Fruit fly (Drosophila melanogaster): Measurements from ENCODE around the gene ais.

The ais gene

dm6 chr3L:17806357-17807025, 2.0 kb upstream of the ais start, which contains the start of gene CG32187:
CG32187 (minus strand) TSS chr3L:17806365.
- no peak for TF ChIP-seq CG12768 (GFP tag; optimal IDR thresholded peaks at IDR 0.05)
- TF ChIP-seq ovo (GFP tag; optimal IDR thresholded peaks at IDR 0.05), result no peak
- TF ChIP-seq tj (GFP tag; optimal IDR thresholded peaks at IDR 0.05), result no peak
- no peak for TF ChIP-seq pad (GFP tag; optimal IDR thresholded peaks at IDR 0.05)
- TF ChIP-seq CG33017 (tag; optimal IDR thresholded peaks at IDR 0.05), result no peak
- no peak for TF ChIP-seq CG7045 (GFP tag; optimal IDR thresholded peaks at IDR 0.05)
- no peak for TF ChIP-seq kay (GFP tag; ENCODE audit: borderline replicate concordance)
- TF ChIP-seq CG7101 (tag; optimal IDR thresholded peaks at IDR 0.05), result no peak
- no peak for TF ChIP-seq toe (GFP tag; optimal IDR thresholded peaks at IDR 0.05)

- TF ChIP-seq CG11617 (GFP tag; optimal IDR thresholded peaks at IDR 0.05), result no peak
- no peak for TF ChIP-seq kay (GFP tag; ENCODE audit: borderline replicate concordance)
- no peak for TF ChIP-seq CG33017 (tag; optimal IDR thresholded peaks at IDR 0.05)
- TF ChIP-seq ovo (GFP tag; optimal IDR thresholded peaks at IDR 0.05), result peak; percentile 50
- TF ChIP-seq Hr96 (GFP tag; optimal IDR thresholded peaks at IDR 0.05), result peak; percentile 64
- TF ChIP-seq Clk (GFP tag; optimal IDR thresholded peaks at IDR 0.05), result no peak
- peak; percentile 18 for TF ChIP-seq Mnt (GFP tag; optimal IDR thresholded peaks at IDR 0.05)
- peak; percentile 67 for TF ChIP-seq Crg-1 (GFP tag; optimal IDR thresholded peaks at IDR 0.05)
- peak; percentile 70 for TF ChIP-seq CG1620 (GFP tag; optimal IDR thresholded peaks at IDR 0.05)
- TF ChIP-seq CG5204 (GFP tag; optimal IDR thresholded peaks at IDR 0.05), result peak; percentile 42
- TF ChIP-seq bab1 (GFP tag; optimal IDR thresholded peaks at IDR 0.05), result peak; percentile 78
- TF ChIP-seq CG7045 (GFP tag; optimal IDR thresholded peaks at IDR 0.05), result no peak
- TF ChIP-seq cnc (optimal IDR thresholded peaks at IDR 0.05), result no peak
- TF ChIP-seq CG7101 (tag; optimal IDR thresholded peaks at IDR 0.05), result peak; percentile 41
- peak; percentile 50 for TF ChIP-seq pad (GFP tag; optimal IDR thresholded peaks at IDR 0.05)
- TF ChIP-seq toe (GFP tag; optimal IDR thresholded peaks at IDR 0.05), result peak; percentile 40
- peak; percentile 45 for TF ChIP-seq CG14711 (tag; optimal IDR thresholded peaks at IDR 0.05)
These were observed 2.4 kb downstream of the ais start, which contains the start of gene NUCB1 for dm6 chr3L:17802107-17802506. NUCB1 (minus strand) TSS chr3L:17802279.

- TF ChIP-seq Hr96 (GFP tag; optimal IDR thresholded peaks at IDR 0.05) (no peak), CG7045 (GFP tag; optimal IDR thresholded peaks at IDR 0.05) (no peak)
These were observed 7.0 kb downstream of the ais start, which contains the start of gene CG42816 for dm6 chr3L:17797494-17797893. CG42816 (minus strand) TSS chr3L:17797594.

- no peak for TF ChIP-seq Hr96 (GFP tag; optimal IDR thresholded peaks at IDR 0.05)
- no peak for TF ChIP-seq ovo (GFP tag; optimal IDR thresholded peaks at IDR 0.05)
- no peak for TF ChIP-seq tj (GFP tag; optimal IDR thresholded peaks at IDR 0.05)
- no peak for TF ChIP-seq CG5204 (GFP tag; optimal IDR thresholded peaks at IDR 0.05)
- TF ChIP-seq kay (GFP tag; ENCODE audit: borderline replicate concordance), result no peak
- no peak for TF ChIP-seq CG1620 (GFP tag; optimal IDR thresholded peaks at IDR 0.05)
- TF ChIP-seq CG7101 (tag; optimal IDR thresholded peaks at IDR 0.05), result no peak
- no peak for TF ChIP-seq CG7045 (GFP tag; optimal IDR thresholded peaks at IDR 0.05)
These were observed 13.0 kb downstream of the ais start for dm6 chr3L:17791495-17791894.

- TF ChIP-seq CG33017 (tag; optimal IDR thresholded peaks at IDR 0.05) (no peak), Hr96 (GFP tag; optimal IDR thresholded peaks at IDR 0.05) (no peak), CG1620 (GFP tag; optimal IDR thresholded peaks at IDR 0.05) (no peak), bab1 (GFP tag; optimal IDR thresholded peaks at IDR 0.05) (no peak), toe (GFP tag; optimal IDR thresholded peaks at IDR 0.05) (no peak), kay (GFP tag; ENCODE audit: borderline replicate concordance) (no peak), CG5204 (GFP tag; optimal IDR thresholded peaks at IDR 0.05) (no peak), Crg-1 (GFP tag; optimal IDR thresholded peaks at IDR 0.05) (no peak), Mnt (GFP tag; optimal IDR thresholded peaks at IDR 0.05) (no peak), Clk (GFP tag; optimal IDR thresholded peaks at IDR 0.05) (no peak), cnc (optimal IDR thresholded peaks at IDR 0.05) (no peak), ovo (GFP tag; optimal IDR thresholded peaks at IDR 0.05) (no peak), CG7101 (tag; optimal IDR thresholded peaks at IDR 0.05) (no peak), cic (GFP tag; optimal IDR thresholded peaks at IDR 0.05) (no peak), tj (GFP tag; optimal IDR thresholded peaks at IDR 0.05) (no peak)
These were observed 13.2 kb downstream of the ais start, which contains the start of gene CG42815 for dm6 chr3L:17791467-17791494. CG42815 (minus strand) TSS chr3L:17791486.

dm6 chr3L:17791067-17791466, 13.4 kb downstream of the ais start:
- no peak for TF ChIP-seq tj (GFP tag; optimal IDR thresholded peaks at IDR 0.05)
- no peak for TF ChIP-seq CG14711 (tag; optimal IDR thresholded peaks at IDR 0.05)
- TF ChIP-seq CG1620 (GFP tag; optimal IDR thresholded peaks at IDR 0.05), result no peak
- no peak for TF ChIP-seq CG33017 (tag; optimal IDR thresholded peaks at IDR 0.05)
- no peak for TF ChIP-seq CG12768 (GFP tag; optimal IDR thresholded peaks at IDR 0.05)
- no peak for TF ChIP-seq cnc (optimal IDR thresholded peaks at IDR 0.05)
- no peak for TF ChIP-seq bab1 (GFP tag; optimal IDR thresholded peaks at IDR 0.05)
- no peak for TF ChIP-seq CG7101 (tag; optimal IDR thresholded peaks at IDR 0.05)
- no peak for TF ChIP-seq CG5204 (GFP tag; optimal IDR thresholded peaks at IDR 0.05)
- no peak for TF ChIP-seq cic (GFP tag; optimal IDR thresholded peaks at IDR 0.05)
- TF ChIP-seq kay (GFP tag; ENCODE audit: borderline replicate concordance), result no peak
- no peak for TF ChIP-seq ovo (GFP tag; optimal IDR thresholded peaks at IDR 0.05)
- TF ChIP-seq toe (GFP tag; optimal IDR thresholded peaks at IDR 0.05), result no peak
- TF ChIP-seq CG11617 (GFP tag; optimal IDR thresholded peaks at IDR 0.05), result no peak
- TF ChIP-seq Clk (GFP tag; optimal IDR thresholded peaks at IDR 0.05), result no peak
- no peak for TF ChIP-seq Mnt (GFP tag; optimal IDR thresholded peaks at IDR 0.05)
- TF ChIP-seq Hr96 (GFP tag; optimal IDR thresholded peaks at IDR 0.05), result no peak
- no peak for TF ChIP-seq Crg-1 (GFP tag; optimal IDR thresholded peaks at IDR 0.05)

- TF ChIP-seq CG12768 (GFP tag; optimal IDR thresholded peaks at IDR 0.05) (no peak), kay (GFP tag; ENCODE audit: borderline replicate concordance) (no peak), CG7101 (tag; optimal IDR thresholded peaks at IDR 0.05) (no peak), ovo (GFP tag; optimal IDR thresholded peaks at IDR 0.05) (no peak), bab1 (GFP tag; optimal IDR thresholded peaks at IDR 0.05) (no peak), cic (GFP tag; optimal IDR thresholded peaks at IDR 0.05) (no peak), Clk (GFP tag; optimal IDR thresholded peaks at IDR 0.05) (no peak), Crg-1 (GFP tag; optimal IDR thresholded peaks at IDR 0.05) (no peak), tj (GFP tag; optimal IDR thresholded peaks at IDR 0.05) (no peak), pad (GFP tag; optimal IDR thresholded peaks at IDR 0.05) (no peak), CG7045 (GFP tag; optimal IDR thresholded peaks at IDR 0.05) (no peak), CG5204 (GFP tag; optimal IDR thresholded peaks at IDR 0.05) (no peak), CG1620 (GFP tag; optimal IDR thresholded peaks at IDR 0.05) (no peak), CG11617 (GFP tag; optimal IDR thresholded peaks at IDR 0.05) (no peak), CG14711 (tag; optimal IDR thresholded peaks at IDR 0.05) (no peak), Hr96 (GFP tag; optimal IDR thresholded peaks at IDR 0.05) (no peak), Mnt (GFP tag; optimal IDR thresholded peaks at IDR 0.05) (no peak), CG33017 (tag; optimal IDR thresholded peaks at IDR 0.05) (no peak)
These were observed 40.5 kb downstream of the ais start, which contains the start of the genes Adgf-A and Adgf-A2 for dm6 chr3L:17763987-17764386. Adgf-A (minus strand) TSS chr3L:17764158. Adgf-A2 (minus strand) TSS chr3L:17764158.
